Worm (Caenorhabditis elegans) whole organism, L2 larva: ENCODE measurements around the gene K09H11.15.

Experiments
- aly-2 ChIP-seq: fragments of 150-350 bp; optimal IDR thresholded peaks from 2 replicates; lab custom pipeline; 2014; ENCODE audit warnings: missing biosample characterization, missing genetic modification characterization
- lsy-2 ChIP-seq, 2 experiments: fragments of 150-350 bp in 1 of 2; sonication (generic microtip) in 1 of 2; optimal IDR thresholded peaks; 2 replicates each; lab custom pipeline; 2014 to 2017; ENCODE audit warnings: missing biosample characterization in 2 of 2, missing genetic modification characterization in 2 of 2
- mbf-1 ChIP-seq: sonication (generic microtip); optimal IDR thresholded peaks from 2 replicates; lab custom pipeline; 2017; ENCODE audit warnings: missing biosample characterization, missing genetic modification characterization
- mdl-1 ChIP-seq, 2 experiments: fragments of 150-350 bp in 1 of 2; sonication (generic microtip) in 1 of 2; optimal IDR thresholded peaks; 2 replicates each; lab custom pipeline; 2017; ENCODE audit warnings: missing biosample characterization in 2 of 2, missing genetic modification characterization in 2 of 2
- nhr-10 ChIP-seq: sonication (generic microtip); optimal IDR thresholded peaks from 2 replicates; lab custom pipeline; 2017; ENCODE audit warnings: missing biosample characterization, missing genetic modification characterization
- nhr-11 ChIP-seq: fragments of 150-350 bp; optimal IDR thresholded peaks from 2 replicates; lab custom pipeline; 2014; ENCODE audit warnings: missing biosample characterization, missing genetic modification characterization
- nhr-25 ChIP-seq: fragments of 150-350 bp; sonication (generic microtip); optimal IDR thresholded peaks from 3 replicates; lab custom pipeline; 2014; ENCODE audit warnings: missing biosample characterization, missing genetic modification characterization
- snpc-4 ChIP-seq: fragments of 150-350 bp; optimal IDR thresholded peaks from 2 replicates; lab custom pipeline; 2014; ENCODE audit warnings: missing biosample characterization, missing genetic modification characterization
- ztf-11 ChIP-seq: sonication (generic microtip); optimal IDR thresholded peaks from 2 replicates; lab custom pipeline; 2017; ENCODE audit warnings: missing biosample characterization, missing genetic modification characterization
- ztf-4 ChIP-seq: fragments of 150-350 bp; optimal IDR thresholded peaks from 2 replicates; lab custom pipeline; 2014; ENCODE audit warnings: missing biosample characterization, missing genetic modification characterization

ce11 chrV:5687115-5687979 lies 43.3 kb downstream of the K09H11.15 start, which contains the start of gene F25B4.7:
- TF ChIP-seq ztf-11 (tag; lab: Kevin White, UChicago) (no peak), mdl-1 (tag; optimal IDR thresholded peaks at IDR 0.05; lab: Kevin White, UChicago) (no peak), lsy-2 (tag; optimal IDR thresholded peaks at IDR 0.05; lab: Kevin White, UChicago) (peak in 1 of 2 experiments; percentile 41), ztf-4 (tag; lab: Kevin White, UChicago) (no peak), nhr-25 (tag; lab: Kevin White, UChicago) (peak; percentile 33), mbf-1 (tag; lab: Kevin White, UChicago) (no peak), snpc-4 (tag; lab: Kevin White, UChicago) (no peak), nhr-10 (tag; lab: Kevin White, UChicago) (no peak), nhr-11 (tag; lab: Kevin White, UChicago) (no peak), aly-2 (tag; lab: Kevin White, UChicago) (no peak)
